Worm (Caenorhabditis elegans): ENCODE data around the gene btb-10.
"Not testable (repeated sequence)": the region's sequence is repeated elsewhere in the genome, so short reads cannot be mapped to it uniquely, and the experiment has no call there.

Gene btb-10

ce11 chrII:1060702-1061101 is at the start of gene btb-10:
btb-10 (minus strand) TSS chrII:1060802.
- not testable (repeated sequence) for TF ChIP-seq unc-62 (GFP tag; optimal IDR thresholded peaks at IDR 0.05)

DNA sequence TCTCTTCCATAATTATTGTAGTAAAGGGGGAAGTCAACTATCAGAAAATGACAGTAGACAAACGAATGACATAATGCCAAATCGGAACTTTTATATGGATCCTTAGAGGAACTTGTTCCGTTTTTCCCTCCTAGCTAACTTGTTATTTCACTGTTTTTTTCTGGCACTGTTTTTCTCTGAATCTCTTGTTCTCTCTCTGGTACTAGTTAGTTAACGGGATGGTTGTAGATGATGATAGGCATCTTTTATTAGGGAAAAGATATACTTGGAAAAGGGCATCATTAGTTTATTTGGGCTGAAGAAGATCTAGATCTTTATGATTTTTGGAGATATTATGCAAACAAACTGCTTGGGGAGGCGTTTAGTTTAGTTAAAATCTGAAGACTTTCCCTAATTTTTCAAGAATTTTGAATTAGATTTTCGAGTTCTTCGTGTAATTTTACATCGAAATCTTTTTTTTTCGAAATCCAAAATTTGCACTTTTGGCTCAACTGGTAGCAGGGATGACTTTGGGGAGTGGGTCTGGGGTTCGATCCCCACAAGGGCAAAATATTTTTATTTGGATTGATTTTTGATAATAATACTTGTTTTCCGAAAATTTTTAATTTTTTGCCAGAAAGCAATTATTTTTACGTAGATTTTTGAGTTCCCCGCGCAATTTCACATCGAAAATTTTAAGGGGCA is 46.5 kb upstream of the btb-10 start, which contains the start of gene col-40:
Gene col-40 (minus strand): TSS at position 51 of the 684 bp plus-strand sequence.
- no peak for TF ChIP-seq unc-62 (GFP tag; optimal IDR thresholded peaks at IDR 0.05)

ce11 chrII:1105291-1105690 is 44.7 kb upstream of the btb-10 start:
- TF ChIP-seq unc-62 (GFP tag; optimal IDR thresholded peaks at IDR 0.05): no peak

DNA sequence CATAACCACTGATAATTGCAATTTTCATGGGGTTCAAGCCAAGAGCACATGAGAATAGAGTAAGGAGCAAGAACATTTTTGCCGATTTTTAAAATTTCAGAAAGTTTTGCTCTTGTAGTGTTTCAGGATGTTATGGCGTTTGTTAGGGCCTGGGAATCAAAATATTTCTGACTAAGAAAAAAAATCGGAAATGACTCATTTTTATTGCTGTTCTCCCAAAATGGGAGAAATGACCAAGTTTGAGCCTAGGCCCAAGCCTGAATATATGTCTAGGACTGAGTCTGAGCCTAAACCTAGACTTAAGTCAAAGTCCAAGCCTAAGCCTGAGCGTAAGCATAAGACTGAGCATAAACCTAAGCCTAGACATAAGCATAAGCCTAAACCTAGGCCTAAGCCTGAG is 43.8 kb upstream of the btb-10 start, which contains the start of gene T13B5.9:
Gene T13B5.9 (minus strand): TSS at position 101 of the 400 bp plus-strand sequence.
- no peak for TF ChIP-seq unc-62 (GFP tag; optimal IDR thresholded peaks at IDR 0.05)

ce11 chrII:1103484-1104100 is 43.0 kb upstream of the btb-10 start:
- no peak for TF ChIP-seq unc-62 (GFP tag; optimal IDR thresholded peaks at IDR 0.05)

ce11 chrII:1102209-1102608 is 41.6 kb upstream of the btb-10 start:
- no peak for TF ChIP-seq unc-62 (GFP tag; optimal IDR thresholded peaks at IDR 0.05)

DNA sequence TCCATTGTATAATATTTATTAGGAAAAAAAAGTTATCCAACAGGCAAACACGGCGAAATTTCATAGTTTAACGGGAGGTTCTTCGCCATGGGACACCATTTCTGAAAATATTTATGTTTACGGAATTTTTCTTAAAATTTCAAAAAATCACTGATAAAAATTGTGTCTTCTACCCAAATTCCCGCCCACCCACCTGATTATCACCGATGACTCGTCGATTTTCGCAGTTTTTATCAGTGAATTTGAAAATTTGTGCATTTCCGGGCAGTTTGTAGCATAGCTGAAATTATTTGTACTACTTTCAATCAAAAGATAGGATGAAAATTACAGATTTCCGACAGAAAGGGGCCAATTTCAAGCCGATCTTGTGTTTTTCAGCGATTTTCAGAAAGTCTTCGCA is 40.8 kb upstream of the btb-10 start:
- TF ChIP-seq unc-62 (GFP tag; optimal IDR thresholded peaks at IDR 0.05): no peak

- no peak for TF ChIP-seq unc-62 (GFP tag; optimal IDR thresholded peaks at IDR 0.05)
Observed at ce11 chrII:1100719-1101118, 40.1 kb upstream of the btb-10 start, which contains the start of gene pho-14. pho-14 (minus strand) TSS chrII:1100819.

DNA sequence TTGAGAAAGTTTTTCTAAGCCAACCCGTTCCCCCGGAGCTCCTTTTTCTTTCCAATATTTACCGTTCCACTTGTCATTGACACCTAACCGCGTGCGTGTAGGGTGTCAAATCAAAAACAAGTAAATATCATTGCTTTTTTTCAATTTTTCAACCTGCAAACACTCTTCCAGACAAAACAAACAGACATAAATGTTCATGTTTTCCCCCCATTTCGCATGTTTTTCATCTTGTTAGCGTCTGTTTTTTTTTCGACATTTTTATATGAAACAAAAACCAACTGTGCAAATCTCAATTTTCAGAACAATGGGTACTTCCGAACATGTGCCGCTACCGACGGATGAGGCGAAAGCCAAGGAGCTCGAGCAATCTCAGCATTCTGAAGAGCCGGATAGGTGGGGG is 31.1 kb upstream of the btb-10 start, which contains the start of gene snf-3:
Gene snf-3 (plus strand): TSS at position 301 of the 400 bp plus-strand sequence.
- TF ChIP-seq unc-62 (GFP tag; optimal IDR thresholded peaks at IDR 0.05): no peak

ce11 chrII:1090743-1091142 is 30.1 kb upstream of the btb-10 start:
- TF ChIP-seq unc-62 (GFP tag; optimal IDR thresholded peaks at IDR 0.05): no peak

DNA sequence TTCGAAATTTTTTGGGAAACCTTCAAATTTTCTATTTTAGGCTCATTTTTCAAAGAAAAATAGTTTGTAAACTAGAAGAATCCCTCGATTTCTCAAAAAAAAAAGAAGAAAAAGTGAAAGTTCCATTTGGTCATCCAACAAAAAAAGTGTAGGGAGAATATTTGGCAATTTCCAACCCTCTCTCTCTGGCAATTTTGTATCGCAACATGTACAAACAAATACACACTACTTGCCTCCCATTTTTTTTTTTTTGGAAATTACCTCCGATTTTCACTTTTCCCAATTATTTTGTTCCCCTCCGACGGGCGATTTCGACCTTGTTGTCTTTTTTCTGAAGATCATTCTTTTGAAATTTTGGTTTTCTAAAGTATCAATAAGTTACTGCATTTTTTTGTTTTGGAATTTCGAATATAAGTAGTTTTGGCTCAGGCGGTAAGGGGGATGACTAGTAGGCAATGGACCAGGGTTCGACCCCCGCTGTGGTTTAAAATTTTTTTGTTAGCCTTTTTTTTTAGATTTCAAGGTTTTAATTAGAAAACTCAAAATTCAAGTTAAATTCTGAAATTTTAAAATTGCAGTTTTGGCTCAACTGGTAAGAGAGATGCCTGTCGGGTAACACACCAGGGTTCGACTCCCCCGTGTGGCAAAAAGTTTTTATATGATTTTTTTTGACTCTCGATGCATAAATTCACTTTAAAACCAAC is 28.1 kb upstream of the btb-10 start:
- TF ChIP-seq unc-62 (GFP tag; optimal IDR thresholded peaks at IDR 0.05): no peak

- no peak for TF ChIP-seq unc-62 (GFP tag; optimal IDR thresholded peaks at IDR 0.05)
Observed at ce11 chrII:1086479-1086878, 25.9 kb upstream of the btb-10 start.

- no peak for TF ChIP-seq unc-62 (GFP tag; optimal IDR thresholded peaks at IDR 0.05)
Observed at ce11 chrII:1085546-1085945, 24.9 kb upstream of the btb-10 start.

ce11 chrII:1084899-1085298 is 24.3 kb upstream of the btb-10 start:
- TF ChIP-seq unc-62 (GFP tag; optimal IDR thresholded peaks at IDR 0.05): no peak

DNA sequence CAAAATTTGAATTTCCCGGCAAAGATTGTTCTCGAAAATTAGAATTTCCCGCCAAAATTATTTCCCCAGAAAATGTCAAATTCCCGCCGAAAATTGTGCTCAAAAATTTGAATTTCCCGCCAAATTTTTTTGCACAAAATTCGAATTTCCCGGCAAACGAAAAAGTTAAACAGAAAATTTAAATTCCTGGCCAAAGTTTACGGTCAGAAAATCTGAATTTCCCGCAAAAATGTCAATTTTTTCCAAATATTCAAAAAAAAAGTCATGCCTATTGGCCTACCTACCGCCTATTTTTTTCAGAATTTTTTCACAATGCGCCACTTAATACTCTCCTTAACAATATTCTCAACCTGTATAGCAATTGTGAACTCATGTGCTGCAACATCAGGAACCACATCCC is 22.3 kb upstream of the btb-10 start, which contains the start of gene K02E7.1:
Gene K02E7.1 (plus strand): TSS at position 301 of the 400 bp plus-strand sequence.
- no peak for TF ChIP-seq unc-62 (GFP tag; optimal IDR thresholded peaks at IDR 0.05)

DNA sequence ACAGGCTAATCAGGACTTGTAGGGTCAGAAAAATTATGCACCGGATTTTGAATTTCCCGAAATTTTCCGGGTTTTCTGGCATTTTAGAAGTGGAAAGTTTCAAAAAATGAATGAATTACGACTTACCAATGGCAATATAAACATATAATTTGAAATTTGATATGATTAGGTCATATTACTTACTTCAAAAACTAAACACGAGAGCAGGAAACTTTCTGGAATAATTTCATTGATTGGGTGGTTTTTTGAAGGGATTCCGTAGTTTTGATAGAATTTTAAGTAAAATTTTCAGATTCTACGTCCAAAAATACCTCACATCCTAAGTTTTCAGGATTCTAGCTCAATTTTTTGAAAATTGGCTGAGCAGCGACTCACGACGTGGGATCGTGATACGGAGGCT is 14.8 kb upstream of the btb-10 start, which contains the start of gene K02E7.11:
Gene K02E7.11 (minus strand): TSS at position 101 of the 400 bp plus-strand sequence.
- TF ChIP-seq unc-62 (GFP tag; optimal IDR thresholded peaks at IDR 0.05): no peak
